Fruit fly (Drosophila melanogaster): ENCODE measurements around the gene RpL7-like.

Gene RpL7-like

dm6 chr2L:12011682-12012655 is 44.2 kb upstream of the RpL7-like start:
- TF ChIP-seq CG34422 (GFP tag; IDR thresholded peaks at IDR 0.05) (no peak), tap (tag; optimal IDR thresholded peaks at IDR 0.05) (peak; percentile 51), Opbp (GFP tag; IDR thresholded peaks at IDR 0.05; ENCODE audit: partially characterized antibody) (no peak), fu2 (GFP tag; optimal IDR thresholded peaks at IDR 0.05) (peak; percentile 58), gt (GFP tag; IDR thresholded peaks at IDR 0.05) (no peak), CG7745 (tag; optimal IDR thresholded peaks at IDR 0.05) (peak; percentile 43), CG15073 (GFP tag; optimal IDR thresholded peaks at IDR 0.05) (no peak), CG1792 (GFP tag; optimal IDR thresholded peaks at IDR 0.05) (peak; percentile 51), CG9797 (GFP tag; optimal IDR thresholded peaks at IDR 0.05) (peak; percentile 22), CG15601 (tag; optimal IDR thresholded peaks at IDR 0.05) (peak; percentile 72), dati (GFP tag; IDR thresholded peaks at IDR 0.05) (no peak), Dad (GFP tag; optimal IDR thresholded peaks at IDR 0.05) (peak; percentile 79), CG3163 (GFP tag; optimal IDR thresholded peaks at IDR 0.05) (peak; percentile 73), NC2α (GFP tag; optimal IDR thresholded peaks at IDR 0.05) (peak; percentile 58), dan (GFP tag; IDR thresholded peaks at IDR 0.05) (no peak), CG11456 (GFP tag; IDR thresholded peaks at IDR 0.05) (no peak), Lhr (GFP tag; optimal IDR thresholded peaks at IDR 0.05) (peak; percentile 98), CG4617 (GFP tag; optimal IDR thresholded peaks at IDR 0.05; ENCODE audit: borderline replicate concordance) (no peak), CG12071 (GFP tag; optimal IDR thresholded peaks at IDR 0.05) (peak; percentile 75), p53 (GFP tag; optimal IDR thresholded peaks at IDR 0.05) (peak; percentile 47), CG34376 (GFP tag; optimal IDR thresholded peaks at IDR 0.05) (peak; percentile 82), unpg (GFP tag; optimal IDR thresholded peaks at IDR 0.05) (peak; percentile 57), trh (GFP tag; optimal IDR thresholded peaks at IDR 0.05) (no peak), CG11085 (GFP tag; IDR thresholded peaks at IDR 0.05) (no peak), Pdp1 (GFP tag; optimal IDR thresholded peaks at IDR 0.05) (peak; percentile 72 to 94), CG42726 (GFP tag; IDR thresholded peaks at IDR 0.05; ENCODE audit: partially characterized antibody) (no peak), Dbx (GFP tag; IDR thresholded peaks at IDR 0.05) (no peak), Doc3 (GFP tag; IDR thresholded peaks at IDR 0.05; ENCODE audit: partially characterized antibody) (no peak), so (GFP tag; IDR thresholded peaks at IDR 0.05) (no peak), CG4404 (GFP tag; IDR thresholded peaks at IDR 0.05) (no peak), PHDP (tag; optimal IDR thresholded peaks at IDR 0.05) (peak; percentile 50), YL-1 (GFP tag; optimal IDR thresholded peaks at IDR 0.05) (peak; percentile 44), fd102C (GFP tag; optimal IDR thresholded peaks at IDR 0.05) (peak; percentile 34), fd96Cb (tag; optimal IDR thresholded peaks at IDR 0.05) (peak; percentile 26), da (GFP tag; optimal IDR thresholded peaks at IDR 0.05) (peak; percentile 41), Atf3 (GFP tag; optimal IDR thresholded peaks at IDR 0.05) (peak; percentile 2), CG2712 (tag; optimal IDR thresholded peaks at IDR 0.05) (peak; percentile 80), Elba2 (GFP tag; optimal IDR thresholded peaks at IDR 0.05) (no peak), HLH54F (GFP tag; optimal IDR thresholded peaks at IDR 0.05) (peak; percentile 81), ato (GFP tag; IDR thresholded peaks at IDR 0.05; ENCODE audit: partially characterized antibody) (no peak), Ets65A (GFP tag) (peak; percentile 89), hbn (GFP tag; IDR thresholded peaks at IDR 0.05; ENCODE audit: partially characterized antibody) (no peak), Side (GFP tag; optimal IDR thresholded peaks at IDR 0.05) (peak; percentile 85), vnd (GFP tag; IDR thresholded peaks at IDR 0.05; ENCODE audit: partially characterized antibody) (no peak), CG16815 (GFP tag; optimal IDR thresholded peaks at IDR 0.05) (peak; percentile 12), ara (GFP tag; IDR thresholded peaks at IDR 0.05) (no peak), peb (GFP tag; IDR thresholded peaks at IDR 0.05) (no peak), CG13894 (tag; optimal IDR thresholded peaks at IDR 0.05) (peak; percentile 90)

Data from whole organism, embryonic.